Fruit fly (Drosophila melanogaster) whole organism, pupa: ENCODE measurements around the gene Kat60.

Experiments
- CG10348 ChIP-seq: fragments of 200-800 bp; sonication (Bioruptor generic); IDR thresholded peaks from 2 replicates; pipeline ENCODE4 v1.3.6; 2022; ENCODE audit warnings: missing biosample characterization, missing genetic modification characterization
- CG14655 ChIP-seq: fragments of 200-800 bp; sonication (Bioruptor generic); optimal IDR thresholded peaks from 3 replicates; lab custom pipeline; 2017; ENCODE audit warnings: mild to moderate bottlenecking, missing biosample characterization, missing genetic modification reagents, missing genetic modification characterization
- CG17806 ChIP-seq: fragments of 200-800 bp; sonication (Bioruptor generic); optimal IDR thresholded peaks from 2 replicates; lab custom pipeline; 2018; ENCODE audit warnings: missing biosample characterization, mild to moderate bottlenecking, missing genetic modification characterization, moderate library complexity
- CG34367 ChIP-seq: fragments of 200-800 bp; sonication (Bioruptor generic); optimal IDR thresholded peaks from 2 replicates; lab custom pipeline; 2018; ENCODE audit warnings: missing biosample characterization, mild to moderate bottlenecking, missing genetic modification characterization
- CG4496 ChIP-seq: fragments of 200-800 bp; sonication (Bioruptor generic); IDR thresholded peaks from 3 replicates; pipeline ENCODE4 v1.3.6; 2022; ENCODE audit warnings: missing biosample characterization, missing genetic modification characterization
- CG8159 ChIP-seq: fragments of 200-800 bp; sonication (Bioruptor generic); optimal IDR thresholded peaks from 3 replicates; lab custom pipeline; 2018; ENCODE audit warnings: missing biosample characterization, mild to moderate bottlenecking, missing genetic modification characterization, moderate library complexity
- D1 ChIP-seq: fragments of 200-800 bp; sonication (Bioruptor generic); optimal IDR thresholded peaks from 2 replicates; lab custom pipeline; 2018; ENCODE audit warnings: missing biosample characterization, mild to moderate bottlenecking, missing genetic modification characterization, moderate library complexity
- EcR ChIP-seq: fragments of 200-800 bp; sonication (Bioruptor generic); optimal IDR thresholded peaks from 3 replicates; lab custom pipeline; 2019; ENCODE audit warnings: missing biosample characterization, missing genetic modification characterization, mild to moderate bottlenecking, moderate library complexity, missing genetic modification reagents
- Ets98B ChIP-seq: fragments of 200-800 bp; sonication (Bioruptor generic); IDR thresholded peaks from 2 replicates; pipeline ENCODE4 v1.3.6; 2022; ENCODE audit warnings: missing biosample characterization, missing genetic modification characterization
- Pif1A ChIP-seq: fragments of 200-800 bp; sonication (Bioruptor generic); optimal IDR thresholded peaks from 3 replicates; lab custom pipeline; 2016; ENCODE audit warnings: missing biosample characterization, missing genetic modification characterization
- Pif1B ChIP-seq: fragments of 200-800 bp; sonication (Bioruptor generic); optimal IDR thresholded peaks from 3 replicates; lab custom pipeline; 2016; ENCODE audit warnings: missing biosample characterization, missing genetic modification characterization
- fd96Ca ChIP-seq: fragments of 200-800 bp; sonication (Bioruptor generic); IDR thresholded peaks from 3 replicates; pipeline ENCODE4 v1.3.6; 2022; ENCODE audit warnings: missing biosample characterization, missing genetic modification characterization
- rn ChIP-seq: fragments of 200-800 bp; sonication (Bioruptor generic); IDR thresholded peaks from 2 replicates; pipeline ENCODE4 v1.3.6; 2022; ENCODE audit warnings: missing biosample characterization, missing genetic modification characterization

- TF ChIP-seq Pif1B (no peak), EcR (GFP tag; lab: Kevin White, UChicago) (no peak), Pif1A (no peak), CG4496 (no peak), CG8159 (tag; lab: Kevin White, UChicago) (no peak), Ets98B (no peak), CG17806 (tag; lab: Kevin White, UChicago) (no peak), CG34367 (tag; lab: Kevin White, UChicago) (no peak), rn (no peak), CG14655 (GFP tag; lab: Kevin White, UChicago) (no peak), CG10348 (GFP tag; lab: Robert Waterston, UW) (no peak), D1 (tag; lab: Kevin White, UChicago) (no peak), fd96Ca (GFP tag; lab: Robert Waterston, UW) (no peak)
These were observed 48.4 kb upstream of the Kat60 start for dm6 chr3R:5280380-5280779.
